Fruit fly (Drosophila melanogaster) whole organism, embryonic: ENCODE measurements around the gene Nasp.

ENCODE experiments used
- B-H1 ChIP-seq: fragments of 200-800 bp; sonication (Bioruptor generic); IDR thresholded peaks from 3 replicates; pipeline ENCODE4 v1.3.6; 2022; ENCODE audit warnings: missing biosample characterization, missing genetic modification characterization
- B-H2 ChIP-seq: fragments of 200-800 bp; sonication (Bioruptor generic); optimal IDR thresholded peaks from 2 replicates; lab custom pipeline; 2018; ENCODE audit warnings: missing biosample characterization, mild to moderate bottlenecking, missing genetic modification characterization
- BEAF-32 ChIP-seq: fragments of 200-800 bp; sonication (Bioruptor generic); optimal IDR thresholded peaks from 3 replicates; lab custom pipeline; 2017; ENCODE audit warnings: missing biosample characterization, missing genetic modification characterization, mild to moderate bottlenecking, moderate library complexity, missing genetic modification reagents
- CG10654 ChIP-seq: fragments of 200-800 bp; sonication (Bioruptor generic); optimal IDR thresholded peaks from 2 replicates; lab custom pipeline; 2016; ENCODE audit warnings: missing biosample characterization, missing genetic modification characterization
- CG11456 ChIP-seq: fragments of 200-800 bp; sonication (Bioruptor generic); IDR thresholded peaks from 3 replicates; pipeline ENCODE4 v1.3.6; 2022; ENCODE audit warnings: missing biosample characterization, missing genetic modification characterization
- CG11695 ChIP-seq: fragments of 200-800 bp; sonication (Bioruptor generic); IDR thresholded peaks from 3 replicates; pipeline ENCODE4 v1.3.6; 2022; ENCODE audit warnings: missing biosample characterization, missing genetic modification characterization
- CG1233 ChIP-seq: fragments of 200-800 bp; sonication (Bioruptor generic); optimal IDR thresholded peaks from 4 replicates; lab custom pipeline; 2018; ENCODE audit warnings: missing biosample characterization, mild to moderate bottlenecking, missing genetic modification characterization
- CG12391 ChIP-seq: fragments of 200-800 bp; sonication (Bioruptor generic); optimal IDR thresholded peaks from 3 replicates; lab custom pipeline; 2018; ENCODE audit warnings: missing biosample characterization, mild to moderate bottlenecking, missing genetic modification characterization, moderate library complexity
- CG12769 ChIP-seq: fragments of 200-800 bp; sonication (Bioruptor generic); optimal IDR thresholded peaks from 2 replicates; lab custom pipeline; 2019; ENCODE audit warnings: missing biosample characterization, mild to moderate bottlenecking, missing genetic modification characterization, moderate library complexity
- CG14860 ChIP-seq: fragments of 200-800 bp; sonication (Bioruptor generic); IDR thresholded peaks from 3 replicates; pipeline ENCODE4 v1.3.6; 2022; ENCODE audit warnings: missing biosample characterization, missing genetic modification characterization; ENCODE audit not compliant: partially characterized antibody
- CG15601 ChIP-seq: fragments of 200-800 bp; sonication (Bioruptor generic); optimal IDR thresholded peaks from 3 replicates; lab custom pipeline; 2019; ENCODE audit warnings: missing biosample characterization, mild to moderate bottlenecking, missing genetic modification characterization, moderate library complexity
- CG1603 ChIP-seq: fragments of 200-800 bp; sonication (Bioruptor generic); optimal IDR thresholded peaks from 2 replicates; lab custom pipeline; 2019; ENCODE audit warnings: missing biosample characterization, mild to moderate bottlenecking, missing genetic modification characterization, moderate library complexity
- CG18599 ChIP-seq: fragments of 200-800 bp; sonication (Bioruptor generic); optimal IDR thresholded peaks from 3 replicates; lab custom pipeline; 2017; ENCODE audit warnings: missing biosample characterization, missing genetic modification characterization, mild to moderate bottlenecking, moderate library complexity, missing genetic modification reagents
- CG33213 ChIP-seq: fragments of 200-800 bp; sonication (Bioruptor generic); optimal IDR thresholded peaks from 3 replicates; lab custom pipeline; 2016; ENCODE audit warnings: missing biosample characterization, missing genetic modification characterization
- CG3407 ChIP-seq: fragments of 200-800 bp; sonication (Bioruptor generic); optimal IDR thresholded peaks from 2 replicates; lab custom pipeline; 2018; ENCODE audit warnings: missing biosample characterization, mild to moderate bottlenecking, missing genetic modification characterization
- CG42726 ChIP-seq: fragments of 200-800 bp; sonication (Bioruptor generic); IDR thresholded peaks from 2 replicates; pipeline ENCODE4 v1.3.6; 2022; ENCODE audit warnings: missing biosample characterization, missing genetic modification characterization; ENCODE audit not compliant: partially characterized antibody
- CG4360 ChIP-seq: fragments of 200-800 bp; sonication (Bioruptor generic); IDR thresholded peaks from 2 replicates; pipeline ENCODE4 v1.3.6; 2022; ENCODE audit warnings: missing biosample characterization, missing genetic modification characterization
- CG4424 ChIP-seq: fragments of 200-800 bp; sonication (Bioruptor generic); optimal IDR thresholded peaks from 3 replicates; lab custom pipeline; 2016; ENCODE audit warnings: missing biosample characterization, missing genetic modification characterization
- CG7839 ChIP-seq: fragments of 200-800 bp; sonication (Bioruptor generic); optimal IDR thresholded peaks from 3 replicates; lab custom pipeline; 2018; ENCODE audit warnings: missing biosample characterization, mild to moderate bottlenecking, missing genetic modification characterization, moderate library complexity
- CG8765 ChIP-seq: fragments of 200-800 bp; sonication (Bioruptor generic); IDR thresholded peaks from 2 replicates; pipeline ENCODE4 v1.3.6; 2022; ENCODE audit warnings: missing biosample characterization, missing genetic modification characterization
- CG9817 ChIP-seq: fragments of 200-800 bp; sonication (Bioruptor generic); optimal IDR thresholded peaks from 2 replicates; lab custom pipeline; 2018; ENCODE audit warnings: missing biosample characterization, mild to moderate bottlenecking, missing genetic modification characterization, moderate library complexity
- Deaf1 ChIP-seq: fragments of 200-800 bp; optimal IDR thresholded peaks from 3 replicates; lab custom pipeline; 2019; ENCODE audit warnings: missing biosample characterization, mild to moderate bottlenecking, missing genetic modification characterization, moderate library complexity
- Hsf ChIP-seq: fragments of 200-800 bp; sonication (Bioruptor generic); optimal IDR thresholded peaks from 3 replicates; lab custom pipeline; 2016; ENCODE audit warnings: missing biosample characterization, missing genetic modification characterization
- Neu2 ChIP-seq: fragments of 200-800 bp; sonication (Bioruptor generic); optimal IDR thresholded peaks from 3 replicates; lab custom pipeline; 2016; ENCODE audit warnings: missing biosample characterization, missing genetic modification characterization, borderline replicate concordance
- Opbp ChIP-seq: fragments of 200-800 bp; sonication (Bioruptor generic); IDR thresholded peaks from 3 replicates; pipeline ENCODE4 v1.3.6; 2022; ENCODE audit warnings: missing biosample characterization, missing genetic modification characterization; ENCODE audit not compliant: partially characterized antibody
- Poxn ChIP-seq: fragments of 200-800 bp; sonication (Bioruptor generic); IDR thresholded peaks from 2 replicates; pipeline ENCODE4 v1.3.6; 2022; ENCODE audit warnings: missing biosample characterization, missing genetic modification characterization
- Ravus ChIP-seq: fragments of 200-800 bp; sonication (Bioruptor generic); IDR thresholded peaks from 2 replicates; pipeline ENCODE4 v1.3.6; 2022; ENCODE audit warnings: missing biosample characterization, missing genetic modification characterization
- Rfx ChIP-seq: fragments of 200-800 bp; sonication (Bioruptor generic); IDR thresholded peaks from 2 replicates; pipeline ENCODE4 v1.3.6; 2022; ENCODE audit warnings: missing biosample characterization, missing genetic modification characterization
- TFAM ChIP-seq: fragments of 200-800 bp; sonication (Bioruptor generic); optimal IDR thresholded peaks from 2 replicates; lab custom pipeline; 2017; ENCODE audit warnings: missing biosample characterization, missing genetic modification characterization, inconsistent platforms
- amos ChIP-seq: fragments of 200-800 bp; sonication (Bioruptor generic); IDR thresholded peaks from 2 replicates; pipeline ENCODE4 v1.3.6; 2022; ENCODE audit warnings: missing biosample characterization, missing genetic modification characterization; ENCODE audit not compliant: partially characterized antibody
- bcd ChIP-seq: fragments of 200-800 bp; sonication (Bioruptor generic); optimal IDR thresholded peaks from 2 replicates; lab custom pipeline; 2017; ENCODE audit warnings: missing biosample characterization, mild to moderate bottlenecking, missing genetic modification characterization
- ci ChIP-seq: fragments of 200-800 bp; sonication (Bioruptor generic); IDR thresholded peaks from 3 replicates; pipeline ENCODE4 v1.3.6; 2022; ENCODE audit warnings: missing biosample characterization, missing genetic modification characterization
- fu2 ChIP-seq: fragments of 200-800 bp; sonication (Bioruptor generic); optimal IDR thresholded peaks from 2 replicates; lab custom pipeline; 2016; ENCODE audit warnings: missing biosample characterization, missing genetic modification characterization
- gt ChIP-seq: fragments of 200-800 bp; sonication (Bioruptor generic); IDR thresholded peaks from 2 replicates; pipeline ENCODE4 v1.3.6; 2022; ENCODE audit warnings: missing biosample characterization, missing genetic modification characterization
- her ChIP-seq: fragments of 200-800 bp; sonication (Bioruptor generic); optimal IDR thresholded peaks from 2 replicates; lab custom pipeline; 2016; ENCODE audit warnings: missing biosample characterization, missing genetic modification characterization
- lola ChIP-seq, 3 experiments: fragments of >200 bp in 2 of 3; fragments of 200-800 bp in 1 of 3; sonication (Bioruptor generic) in 1 of 3; optimal IDR thresholded peaks; 2 replicates each; lab custom pipeline; 2017 to 2019; ENCODE audit warnings: missing biosample characterization in 3 of 3, missing genetic modification characterization in 3 of 3, mild to moderate bottlenecking in 1 of 3, moderate library complexity in 1 of 3
- lov ChIP-seq, 2 experiments: fragments of 200-800 bp in 1 of 2; fragments of >200 bp in 1 of 2; sonication (Bioruptor generic) in 1 of 2; IDR thresholded peaks in 1 of 2; optimal IDR thresholded peaks in 1 of 2; 2 replicates in 1 of 2; 3 replicates in 1 of 2; pipeline versions ENCODE4 v1.3.6 to Lab custom; 2017 to 2022; ENCODE audit warnings: missing biosample characterization in 1 of 2, missing genetic modification characterization in 1 of 2
- maf-S ChIP-seq: fragments of 200-800 bp; sonication (Bioruptor generic); optimal IDR thresholded peaks from 2 replicates; lab custom pipeline; 2016; ENCODE audit warnings: missing biosample characterization, missing genetic modification characterization
- nau ChIP-seq: fragments of 200-800 bp; sonication (Bioruptor generic); optimal IDR thresholded peaks from 3 replicates; lab custom pipeline; 2017; ENCODE audit warnings: missing biosample characterization, mild to moderate bottlenecking, missing genetic modification characterization, missing genetic modification reagents
- nerfin-2 ChIP-seq: fragments of 200-800 bp; sonication (Bioruptor generic); IDR thresholded peaks from 2 replicates; pipeline ENCODE4 v1.3.6; 2022; ENCODE audit warnings: missing biosample characterization, missing genetic modification characterization; ENCODE audit not compliant: partially characterized antibody
- nom ChIP-seq: fragments of 200-800 bp; sonication (Bioruptor generic); optimal IDR thresholded peaks from 2 replicates; lab custom pipeline; 2017; ENCODE audit warnings: missing biosample characterization, missing genetic modification characterization, mild to moderate bottlenecking, moderate library complexity, missing genetic modification reagents
- prd ChIP-seq, 3 experiments: fragments of >200 bp in 2 of 3; fragments of 200-800 bp in 1 of 3; sonication (Bioruptor generic) in 1 of 3; optimal IDR thresholded peaks in 2 of 3; IDR thresholded peaks in 1 of 3; 2 replicates in 2 of 3; 3 replicates in 1 of 3; pipeline versions ENCODE4 v1.3.6 to Lab custom; 2017 to 2022; ENCODE audit warnings: missing biosample characterization in 1 of 3, missing genetic modification characterization in 1 of 3
- pzg ChIP-seq: fragments of 200-800 bp; sonication (Bioruptor generic); optimal IDR thresholded peaks from 3 replicates; lab custom pipeline; 2018; ENCODE audit warnings: missing biosample characterization, mild to moderate bottlenecking, missing genetic modification characterization, moderate library complexity
- slp2 ChIP-seq: fragments of 200-800 bp; sonication (Bioruptor generic); optimal IDR thresholded peaks from 2 replicates; lab custom pipeline; 2016; ENCODE audit warnings: missing biosample characterization, missing genetic modification characterization
- tup ChIP-seq: fragments of 200-800 bp; sonication (Bioruptor generic); optimal IDR thresholded peaks from 2 replicates; lab custom pipeline; 2016; ENCODE audit warnings: missing biosample characterization, mild to moderate bottlenecking, missing genetic modification characterization, moderate library complexity
- vvl ChIP-seq: fragments of 200-800 bp; sonication (Bioruptor generic); IDR thresholded peaks from 2 replicates; pipeline ENCODE4 v1.3.6; 2022; ENCODE audit warnings: missing biosample characterization, missing genetic modification characterization
- zen ChIP-seq: fragments of 200-800 bp; sonication (Bioruptor generic); optimal IDR thresholded peaks from 3 replicates; lab custom pipeline; 2018; ENCODE audit warnings: missing biosample characterization, mild to moderate bottlenecking, missing genetic modification characterization, moderate library complexity

Nasp gene

DNA sequence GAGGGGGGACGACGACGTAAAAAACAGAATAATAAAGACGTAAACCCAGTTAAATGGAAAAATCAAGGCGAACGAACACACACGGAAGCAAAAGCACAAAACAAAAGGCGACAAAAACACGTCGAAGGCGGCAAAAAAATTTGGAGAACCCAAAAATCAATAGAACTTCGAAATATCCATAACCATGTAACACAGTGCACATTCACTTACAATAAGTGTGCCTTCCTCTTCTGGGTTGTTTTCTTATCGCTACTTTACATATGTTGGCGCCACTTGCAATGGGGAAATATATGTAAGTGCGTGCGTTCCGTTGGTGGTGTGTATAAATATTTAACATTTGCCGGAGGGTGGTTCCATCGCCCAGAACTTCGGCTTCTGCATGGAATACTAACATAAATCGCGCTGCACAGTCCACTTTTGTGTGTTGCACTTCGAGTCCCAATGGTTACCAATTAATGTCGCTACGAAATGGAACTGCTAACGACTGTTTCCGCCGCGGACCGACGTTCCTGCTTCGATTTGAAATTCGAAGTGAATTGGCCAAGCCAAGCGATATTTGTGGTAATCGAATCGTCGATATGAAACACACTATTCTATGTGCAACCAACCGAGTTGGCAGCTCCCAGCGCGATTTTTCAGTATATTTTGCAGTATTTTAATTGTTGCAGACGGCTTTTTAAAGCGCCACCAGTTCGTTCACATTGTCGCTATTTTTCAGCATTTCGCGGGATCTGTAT lies at the start of gene Nasp, which contains the start of gene CG9801 (continued):
- TF ChIP-seq CG11456 (GFP tag; lab: Robert Waterston, UW) (0 out of 3 replicates have a peak, but pooled peaks have one; percentile 13), nau (GFP tag; lab: Kevin White, UChicago) (peak; percentile 4), TFAM (GFP tag; lab: Kevin White, UChicago) (no peak), fu2 (no peak), CG3407 (GFP tag; lab: Kevin White, UChicago) (no peak), pzg (GFP tag; lab: Kevin White, UChicago) (peak; percentile 97), B-H2 (no peak), CG14860 (GFP tag; lab: Robert Waterston, UW) (peak; percentile 56; the same call in 2 of the 3 replicates), CG12769 (tag; lab: Kevin White, UChicago) (peak; percentile 29), CG1233 (GFP tag; lab: Kevin White, UChicago) (no peak), CG18599 (GFP tag; lab: Kevin White, UChicago) (peak; percentile 13), CG9817 (tag; lab: Kevin White, UChicago) (peak; percentile 11), CG8765 (GFP tag; lab: Robert Waterston, UW) (no peak), her (GFP tag; lab: Kevin White, UChicago) (peak; percentile 39), CG10654 (GFP tag; lab: Kevin White, UChicago) (no peak), CG7839 (tag; lab: Kevin White, UChicago) (peak; percentile 22), tup (GFP tag; lab: Kevin White, UChicago) (no peak), CG4360 (GFP tag; lab: Robert Waterston, UW) (no peak), Opbp (peak; percentile 77), bcd (GFP tag; lab: Kevin White, UChicago) (peak; percentile 28), lov (optimal IDR thresholded peaks at IDR 0.05; lab: Kevin White, UChicago) (no peak), lov (GFP tag; IDR thresholded peaks at IDR 0.05; lab: Robert Waterston, UW) (no peak), Hsf (GFP tag; lab: Kevin White, UChicago) (peak; percentile 23), B-H1 (GFP tag; lab: Robert Waterston, UW) (no peak), CG42726 (GFP tag; lab: Robert Waterston, UW) (peak; percentile 54; the same call in 1 of the 2 replicates), amos (GFP tag; lab: Robert Waterston, UW) (peak; percentile 83), prd (optimal IDR thresholded peaks at IDR 0.05; lab: Kevin White, UChicago) (no peak), prd (GFP tag; IDR thresholded peaks at IDR 0.05; lab: Robert Waterston, UW) (peak; percentile 22; the same call in 1 of the 3 replicates), Poxn (GFP tag; lab: Robert Waterston, UW) (no peak), CG11695 (GFP tag; lab: Robert Waterston, UW) (no peak), ci (GFP tag; lab: Robert Waterston, UW) (peak; percentile 80), gt (GFP tag; lab: Robert Waterston, UW) (no peak), zen (tag; lab: Kevin White, UChicago) (peak; percentile 54), vvl (GFP tag; lab: Robert Waterston, UW) (peak; percentile 61), Ravus (GFP tag; lab: Robert Waterston, UW) (no peak), Neu2 (GFP tag; lab: Kevin White, UChicago) (no peak), slp2 (GFP tag; lab: Kevin White, UChicago) (peak; percentile 44), CG12391 (tag; lab: Kevin White, UChicago) (peak; percentile 44), Deaf1 (tag; lab: Kevin White, UChicago) (peak; percentile 32), CG33213 (peak; percentile 81), nom (GFP tag; lab: Kevin White, UChicago) (no peak), nerfin-2 (GFP tag; lab: Robert Waterston, UW) (peak; percentile 73), Rfx (GFP tag; lab: Robert Waterston, UW) (peak; percentile 62), CG1603 (tag; lab: Kevin White, UChicago) (peak; percentile 84), BEAF-32 (GFP tag; lab: Kevin White, UChicago) (peak; percentile 81), lola (GFP tag; optimal IDR thresholded peaks at IDR 0.05; lab: Kevin White, UChicago) (peak in 1 of 3 experiments; percentile 1), CG4424 (GFP tag; lab: Kevin White, UChicago) (peak; percentile 31), CG15601 (tag; lab: Kevin White, UChicago) (peak; percentile 44), maf-S (GFP tag; lab: Kevin White, UChicago) (no peak)
